Fruit fly (Drosophila melanogaster): ENCODE measurements around the gene sfl.
A peak's percentile ranks its signal among the peaks of the same experiment; 100 is the strongest.

sfl gene

DNA sequence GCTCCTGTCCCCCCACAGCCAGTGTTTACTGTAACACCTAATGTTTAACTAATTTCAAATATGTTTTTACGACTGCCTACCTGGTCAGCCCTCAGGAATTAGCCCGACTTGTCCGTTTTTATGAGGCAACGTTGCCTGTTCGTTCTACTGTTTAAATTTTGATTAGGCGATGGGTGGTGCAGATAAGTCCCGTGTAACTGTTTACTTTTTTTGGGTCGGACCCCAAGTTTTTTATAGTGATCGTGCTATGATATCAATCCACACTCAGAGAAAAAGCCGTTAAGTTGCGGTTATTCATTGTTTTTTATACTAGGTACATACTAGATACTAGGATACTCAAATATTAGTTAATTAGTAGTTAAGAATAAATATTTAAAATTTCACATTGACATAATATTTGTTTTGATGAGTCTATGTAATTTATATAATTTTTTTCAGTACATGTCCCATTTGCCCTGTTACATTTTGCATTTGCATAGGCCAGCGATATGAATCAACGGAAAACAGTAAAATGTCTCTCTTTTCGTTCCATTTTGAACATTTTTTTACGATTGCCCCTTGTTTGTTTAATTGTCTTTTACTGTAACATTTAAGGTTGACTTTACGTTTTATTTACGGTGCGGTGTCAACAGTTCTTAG, 27.7 kb upstream of the sfl start (continued):
- TF ChIP-seq CG3281 (GFP tag; optimal IDR thresholded peaks at IDR 0.05) (no peak), TFAM (GFP tag; optimal IDR thresholded peaks at IDR 0.05) (no peak), sisA (GFP tag; IDR thresholded peaks at IDR 0.05) (peak; percentile 43; the same call in 1 of the 2 replicates), CG17385 (GFP tag; optimal IDR thresholded peaks at IDR 0.05) (peak; percentile 75), kay (GFP tag; optimal IDR thresholded peaks at IDR 0.05) (no peak), ind (GFP tag; optimal IDR thresholded peaks at IDR 0.05) (peak; percentile 40), CG43689 (GFP tag; IDR thresholded peaks at IDR 0.05) (no peak), zen2 (GFP tag; IDR thresholded peaks at IDR 0.05; ENCODE audit: partially characterized antibody) (no peak), CG16863 (GFP tag; optimal IDR thresholded peaks at IDR 0.05) (peak; percentile 20), her (GFP tag; optimal IDR thresholded peaks at IDR 0.05) (no peak), nerfin-1 (tag; optimal IDR thresholded peaks at IDR 0.05) (peak; percentile 46), bcd (GFP tag; optimal IDR thresholded peaks at IDR 0.05) (peak; percentile 64), wor (GFP tag; IDR thresholded peaks at IDR 0.05) (peak; percentile 39; the same call in 1 of the 2 replicates), stc (GFP tag; IDR thresholded peaks at IDR 0.05) (peak; percentile 31; the same call in 1 of the 2 replicates), CG11093 (GFP tag; IDR thresholded peaks at IDR 0.05) (0 out of 3 replicates have a peak, but pooled peaks have one; percentile 39), Side (GFP tag; optimal IDR thresholded peaks at IDR 0.05) (no peak), cato (GFP tag; optimal IDR thresholded peaks at IDR 0.05; ENCODE audit: borderline replicate concordance) (peak; percentile 64), yki (optimal IDR thresholded peaks at IDR 0.05) (no peak), chn (GFP tag; optimal IDR thresholded peaks at IDR 0.05) (no peak), Adf1 (GFP tag; IDR thresholded peaks at IDR 0.05) (no peak), run (tag; optimal IDR thresholded peaks at IDR 0.05) (no peak), CG3163 (GFP tag; optimal IDR thresholded peaks at IDR 0.05) (no peak), Stat92E (GFP tag; optimal IDR thresholded peaks at IDR 0.05) (peak in 1 of 3 experiments; percentile 62), trem (tag; optimal IDR thresholded peaks at IDR 0.05) (peak; percentile 64), Lpt (GFP tag; optimal IDR thresholded peaks at IDR 0.05) (no peak), gsb (GFP tag; IDR thresholded peaks at IDR 0.05) (no peak), H2.0 (GFP tag; IDR thresholded peaks at IDR 0.05) (peak; percentile 66), Nf-YB (GFP tag; optimal IDR thresholded peaks at IDR 0.05) (peak; percentile 73), CG17802 (tag; optimal IDR thresholded peaks at IDR 0.05) (no peak), Asciz (GFP tag; optimal IDR thresholded peaks at IDR 0.05) (peak; percentile 29), Neu2 (GFP tag; optimal IDR thresholded peaks at IDR 0.05; ENCODE audit: borderline replicate concordance) (no peak), hth (optimal IDR thresholded peaks at IDR 0.05) (no peak), CG11247 (GFP tag; IDR thresholded peaks at IDR 0.05) (no peak), CG9609 (GFP tag; optimal IDR thresholded peaks at IDR 0.05) (no peak), HLH54F (GFP tag; optimal IDR thresholded peaks at IDR 0.05) (no peak), peb (GFP tag; IDR thresholded peaks at IDR 0.05) (no peak; the same call in 1 of the 2 replicates), CG2678 (tag; optimal IDR thresholded peaks at IDR 0.05) (peak; percentile 79), Spps (tag; optimal IDR thresholded peaks at IDR 0.05) (peak; percentile 64), CG2875 (GFP tag; optimal IDR thresholded peaks at IDR 0.05) (peak; percentile 31), ewg (GFP tag; optimal IDR thresholded peaks at IDR 0.05) (peak; percentile 55), CG11723 (GFP tag; optimal IDR thresholded peaks at IDR 0.05) (peak; percentile 53), CG7357 (GFP tag; IDR thresholded peaks at IDR 0.05) (no peak), CG4404 (GFP tag; IDR thresholded peaks at IDR 0.05) (no peak; the same call in 1 of the 2 replicates), toy (GFP tag; IDR thresholded peaks at IDR 0.05) (no peak), Awh (GFP tag; IDR thresholded peaks at IDR 0.05) (peak; percentile 59), CG5245 (GFP tag; optimal IDR thresholded peaks at IDR 0.05) (peak; percentile 27), Mes4 (GFP tag; optimal IDR thresholded peaks at IDR 0.05) (no peak), ham (GFP tag; IDR thresholded peaks at IDR 0.05) (no peak), slou (GFP tag; optimal IDR thresholded peaks at IDR 0.05) (no peak), CG15601 (tag; optimal IDR thresholded peaks at IDR 0.05) (peak; percentile 81), croc (GFP tag; conservative IDR thresholded peaks at IDR 0.05) (peak; percentile 40; the same call in 1 of the 3 replicates)
